Fruit fly (Drosophila melanogaster): ENCODE measurements around the gene LeuRS-m.

The LeuRS-m gene

DNA sequence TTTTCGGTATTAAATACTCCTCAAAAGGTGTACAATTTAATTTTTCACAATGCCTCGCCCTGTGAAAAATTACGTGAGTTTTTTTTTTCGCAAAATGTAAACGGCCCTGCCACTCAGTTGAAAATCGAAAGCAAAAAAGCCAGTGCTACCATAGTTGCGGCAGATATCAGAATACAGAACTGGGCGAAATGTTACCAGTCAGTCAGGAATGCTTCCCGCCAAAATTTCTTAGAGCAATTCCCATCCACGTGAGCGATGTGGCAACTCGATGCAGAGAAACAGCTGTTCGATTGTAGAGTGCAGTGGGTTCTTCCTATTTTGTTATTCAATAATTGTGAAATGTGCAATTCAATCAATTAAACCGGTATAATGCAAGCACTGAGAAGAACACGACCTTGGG, at the start of gene LeuRS-m, which contains the start of gene Dhc64C:
TSS of gene LeuRS-m (plus strand) at position 270 of the 400 bp plus-strand sequence.
TSS of gene Dhc64C (minus strand) at position 104 of the 400 bp plus-strand sequence.
- TF ChIP-seq h (optimal IDR thresholded peaks at IDR 0.05) (no peak), insv (optimal IDR thresholded peaks at IDR 0.05) (no peak), psq (optimal IDR thresholded peaks at IDR 0.05) (no peak), Sin3A (optimal IDR thresholded peaks at IDR 0.05) (no peak), ttk (optimal IDR thresholded peaks at IDR 0.05) (no peak), Myc (optimal IDR thresholded peaks at IDR 0.05) (no peak)

DNA sequence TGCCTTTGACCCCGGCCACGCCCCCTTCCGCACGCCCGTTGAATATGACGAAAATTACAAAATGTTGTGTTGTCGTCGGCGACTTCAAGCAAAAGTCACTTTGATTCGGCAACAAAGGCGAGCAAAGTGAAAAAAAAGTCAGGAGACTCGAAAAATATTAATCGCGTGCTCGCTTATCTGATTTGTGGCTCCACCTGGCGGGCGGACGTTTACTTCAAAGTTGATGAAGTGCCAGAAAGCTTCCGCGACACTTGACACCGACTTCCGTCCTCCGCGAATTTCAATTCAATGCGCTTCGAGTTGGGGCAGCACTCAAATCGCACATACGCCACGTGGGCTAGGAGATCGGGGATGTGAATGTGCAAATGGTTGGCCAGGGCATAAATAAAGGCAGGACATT, 49.2 kb upstream of the LeuRS-m start:
- TF ChIP-seq h (optimal IDR thresholded peaks at IDR 0.05) = no peak
- TF ChIP-seq psq (optimal IDR thresholded peaks at IDR 0.05) = no peak
- TF ChIP-seq Sin3A (optimal IDR thresholded peaks at IDR 0.05) = no peak
- TF ChIP-seq ttk (optimal IDR thresholded peaks at IDR 0.05) = no peak
- TF ChIP-seq Myc (optimal IDR thresholded peaks at IDR 0.05) = no peak
- no peak for TF ChIP-seq insv (optimal IDR thresholded peaks at IDR 0.05)

DNA sequence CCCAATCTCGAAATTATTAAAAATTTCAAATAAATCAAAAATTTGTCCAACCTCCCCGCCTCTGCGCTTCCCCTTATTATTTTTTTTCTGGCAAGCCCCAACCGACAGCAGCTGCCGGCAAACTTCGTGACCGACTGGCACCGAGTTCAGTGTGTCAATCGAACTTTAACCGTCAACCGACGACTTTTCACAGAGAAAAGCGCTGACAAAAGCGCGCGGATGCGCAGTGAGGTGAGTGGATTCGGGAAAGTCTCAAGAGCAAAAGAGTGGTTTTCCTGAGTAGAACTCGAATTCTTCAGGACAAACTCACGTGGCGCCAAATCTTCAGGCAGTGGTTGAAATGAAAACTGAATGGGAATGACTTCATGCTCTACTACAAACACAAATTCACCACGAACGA, 25.0 kb upstream of the LeuRS-m start:
- no peak for TF ChIP-seq ttk (optimal IDR thresholded peaks at IDR 0.05)
- TF ChIP-seq psq (optimal IDR thresholded peaks at IDR 0.05) = no peak
- TF ChIP-seq Sin3A (optimal IDR thresholded peaks at IDR 0.05) = no peak
- no peak for TF ChIP-seq Myc (optimal IDR thresholded peaks at IDR 0.05)
- no peak for TF ChIP-seq h (optimal IDR thresholded peaks at IDR 0.05)
- no peak for TF ChIP-seq insv (optimal IDR thresholded peaks at IDR 0.05)

DNA sequence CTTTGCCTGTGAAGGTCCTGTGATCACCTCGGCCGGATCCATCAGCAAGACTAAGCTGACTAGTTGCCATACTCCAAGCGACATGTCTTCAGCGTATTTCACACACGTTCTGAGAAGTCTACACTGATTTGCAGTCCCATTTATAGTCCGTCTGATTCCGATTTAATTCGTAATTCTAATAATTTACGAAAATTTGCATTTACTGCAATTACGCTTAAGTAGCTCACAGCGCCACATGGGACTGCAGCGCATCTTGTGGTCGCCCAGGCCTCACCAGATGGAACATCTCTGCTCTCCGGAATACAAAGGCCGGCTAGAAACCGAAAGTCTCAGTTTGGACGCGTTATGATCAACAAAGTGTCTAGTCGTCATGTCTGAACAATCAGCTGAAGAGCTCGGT, 20.5 kb upstream of the LeuRS-m start, which contains the start of gene CG7509:
TSS of gene CG7509 (minus strand) at position 101 of the 400 bp plus-strand sequence.
- TF ChIP-seq Myc (optimal IDR thresholded peaks at IDR 0.05) = no peak
- no peak for TF ChIP-seq insv (optimal IDR thresholded peaks at IDR 0.05)
- TF ChIP-seq psq (optimal IDR thresholded peaks at IDR 0.05) = no peak
- no peak for TF ChIP-seq Sin3A (optimal IDR thresholded peaks at IDR 0.05)
- TF ChIP-seq ttk (optimal IDR thresholded peaks at IDR 0.05) = no peak
- no peak for TF ChIP-seq h (optimal IDR thresholded peaks at IDR 0.05)

DNA sequence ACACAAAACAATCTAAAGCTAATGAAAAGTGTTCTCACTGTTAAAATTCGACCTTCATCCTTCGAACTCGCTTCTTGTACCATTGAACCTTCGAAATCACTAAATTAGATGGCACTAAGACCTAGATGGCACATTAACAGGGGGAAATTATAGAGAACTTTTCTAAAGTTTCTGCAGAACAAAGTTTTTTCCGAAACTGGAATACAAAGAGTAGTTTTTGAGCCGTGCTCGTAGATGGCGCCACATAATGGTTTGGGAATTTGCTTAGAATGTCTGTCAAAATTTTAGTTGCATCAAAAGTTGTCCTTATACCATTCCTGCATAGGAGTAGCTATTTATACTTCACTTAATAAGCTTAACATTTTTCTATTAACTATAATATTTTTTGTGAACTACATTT, 19.9 kb upstream of the LeuRS-m start:
- TF ChIP-seq h (optimal IDR thresholded peaks at IDR 0.05) (no peak), ttk (optimal IDR thresholded peaks at IDR 0.05) (no peak)

DNA sequence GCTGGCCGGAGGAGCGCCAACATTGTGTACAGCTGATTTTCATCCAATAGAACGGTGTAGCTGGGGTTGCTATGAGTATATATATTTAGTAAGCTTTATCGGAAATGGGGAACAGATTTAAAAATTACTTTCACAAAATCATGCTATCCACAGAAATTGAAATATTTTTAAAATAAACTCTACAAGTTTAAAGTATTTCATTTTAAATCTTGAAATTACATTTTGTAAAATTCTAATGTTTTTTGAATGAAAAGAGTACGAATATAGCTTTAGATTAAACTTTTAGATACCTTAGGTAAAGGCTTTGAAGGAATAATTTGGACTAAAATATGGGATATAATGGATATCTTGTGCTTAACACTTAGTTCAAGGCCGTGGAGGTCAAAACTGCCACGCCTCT, 18.3 kb upstream of the LeuRS-m start, which contains the start of gene CG18808:
TSS of gene CG18808 (minus strand) at position 101 of the 400 bp plus-strand sequence.
- TF ChIP-seq ttk (optimal IDR thresholded peaks at IDR 0.05) (no peak), Myc (optimal IDR thresholded peaks at IDR 0.05) (no peak), insv (optimal IDR thresholded peaks at IDR 0.05) (no peak), Sin3A (optimal IDR thresholded peaks at IDR 0.05) (no peak), psq (optimal IDR thresholded peaks at IDR 0.05) (no peak), h (optimal IDR thresholded peaks at IDR 0.05) (no peak)

DNA sequence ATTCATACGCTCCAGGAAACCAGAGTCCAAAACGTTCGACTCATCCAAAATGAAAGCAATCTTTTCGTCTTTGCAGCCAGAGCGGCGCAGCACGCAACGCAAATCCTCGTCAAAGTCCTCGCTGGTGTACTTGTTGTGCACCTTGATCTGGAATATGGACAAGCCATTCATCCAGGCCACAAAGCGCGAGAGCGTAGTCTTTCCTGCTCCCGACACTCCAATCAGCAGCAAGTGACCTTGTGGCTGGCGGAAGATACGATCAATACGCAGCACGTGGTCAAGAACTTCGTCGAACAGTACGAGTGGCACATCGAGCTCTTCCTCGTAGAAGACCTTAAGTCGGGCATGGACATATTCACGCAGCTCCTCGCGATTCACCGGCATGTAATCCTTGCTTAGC, 11.5 kb upstream of the LeuRS-m start:
- TF ChIP-seq Sin3A (optimal IDR thresholded peaks at IDR 0.05) (no peak), h (optimal IDR thresholded peaks at IDR 0.05) (no peak)

DNA sequence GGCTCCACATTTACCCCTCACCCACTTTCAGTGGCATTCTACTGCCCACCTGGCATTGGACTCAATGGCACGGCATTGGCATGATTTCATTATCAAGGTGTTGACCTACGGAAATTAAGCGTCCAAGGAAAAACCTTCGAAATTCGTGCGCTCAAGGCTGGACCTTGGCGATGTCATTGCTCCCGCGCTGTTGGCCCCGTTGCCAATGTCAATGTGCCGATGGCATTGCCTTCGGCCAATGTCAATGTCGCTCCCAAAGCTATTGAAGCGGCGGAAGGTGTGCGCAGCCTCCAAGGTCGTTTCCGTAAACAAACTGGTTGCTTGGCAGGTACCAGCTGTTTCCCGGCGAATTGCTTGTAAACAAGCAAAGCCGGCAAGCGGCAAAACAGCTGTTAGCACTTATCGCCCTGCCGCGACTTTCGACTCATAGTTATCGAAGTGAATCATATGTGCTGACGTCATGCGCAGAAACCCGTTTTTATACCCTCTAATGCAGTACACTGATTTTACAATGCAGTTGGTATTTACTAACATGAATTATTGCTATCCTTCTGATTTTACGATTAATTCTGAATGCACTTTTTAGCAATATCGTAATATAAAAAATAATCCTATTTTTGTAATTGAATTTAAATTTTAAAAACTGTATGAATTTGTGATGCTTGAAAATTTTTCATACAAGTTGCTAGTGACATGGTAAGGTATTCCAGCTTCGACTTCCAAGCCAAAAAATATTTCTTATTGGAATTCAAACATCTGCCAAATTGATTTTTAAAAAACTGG, 1.1 kb upstream of the LeuRS-m start:
- TF ChIP-seq insv (optimal IDR thresholded peaks at IDR 0.05) (no peak), Sin3A (optimal IDR thresholded peaks at IDR 0.05) (no peak), ttk (optimal IDR thresholded peaks at IDR 0.05) (no peak), h (optimal IDR thresholded peaks at IDR 0.05) (no peak), psq (optimal IDR thresholded peaks at IDR 0.05) (no peak), Myc (optimal IDR thresholded peaks at IDR 0.05) (no peak)

DNA sequence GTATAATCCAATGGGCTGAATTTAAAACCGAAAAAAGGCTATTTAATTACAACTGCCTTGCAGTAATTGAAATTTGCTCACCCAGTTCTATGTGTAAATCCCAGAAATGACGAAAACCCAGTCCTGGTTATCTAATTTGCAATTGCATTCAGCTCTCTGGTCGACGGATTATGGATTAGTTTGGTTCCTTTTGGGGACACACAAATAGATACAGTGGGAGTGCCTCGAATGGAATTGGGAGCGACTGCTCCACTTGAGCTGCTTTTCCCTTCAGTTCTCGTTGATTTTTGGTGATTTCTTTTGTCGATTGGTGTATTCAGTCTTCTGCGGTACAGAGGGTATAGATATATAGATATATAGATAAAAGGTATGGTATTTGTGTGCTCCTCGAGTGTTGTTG, 7.8 kb downstream of the LeuRS-m start, which contains the start of gene CG13708:
TSS of gene CG13708 (minus strand) at position 101 of the 400 bp plus-strand sequence.
- TF ChIP-seq ttk (optimal IDR thresholded peaks at IDR 0.05) (no peak), Myc (optimal IDR thresholded peaks at IDR 0.05) (no peak), psq (optimal IDR thresholded peaks at IDR 0.05) (no peak), insv (optimal IDR thresholded peaks at IDR 0.05) (no peak), Sin3A (optimal IDR thresholded peaks at IDR 0.05) (no peak), h (optimal IDR thresholded peaks at IDR 0.05) (no peak)

DNA sequence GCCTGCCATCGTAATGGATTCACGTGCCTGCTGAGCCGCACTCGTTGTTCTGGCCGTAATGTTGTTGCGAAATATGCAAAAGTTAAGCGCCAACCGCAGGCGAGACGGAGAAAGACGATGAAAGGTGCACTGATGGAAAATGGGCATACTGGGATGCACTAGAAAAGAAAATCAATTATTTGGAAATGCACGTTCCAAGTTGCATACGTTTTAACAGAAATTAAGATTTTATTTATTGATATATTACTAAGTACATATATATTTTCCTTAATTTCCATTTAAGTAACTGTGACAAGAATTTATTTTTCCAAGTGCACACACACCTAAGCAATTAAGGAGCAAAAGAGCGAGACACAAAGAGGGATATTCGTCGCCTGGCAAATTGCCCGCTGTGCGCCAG, 9.4 kb downstream of the LeuRS-m start:
- no peak for TF ChIP-seq h (optimal IDR thresholded peaks at IDR 0.05)
- no peak for TF ChIP-seq Myc (optimal IDR thresholded peaks at IDR 0.05)
- TF ChIP-seq insv (optimal IDR thresholded peaks at IDR 0.05) = no peak
- no peak for TF ChIP-seq psq (optimal IDR thresholded peaks at IDR 0.05)
- no peak for TF ChIP-seq ttk (optimal IDR thresholded peaks at IDR 0.05)
- no peak for TF ChIP-seq Sin3A (optimal IDR thresholded peaks at IDR 0.05)

DNA sequence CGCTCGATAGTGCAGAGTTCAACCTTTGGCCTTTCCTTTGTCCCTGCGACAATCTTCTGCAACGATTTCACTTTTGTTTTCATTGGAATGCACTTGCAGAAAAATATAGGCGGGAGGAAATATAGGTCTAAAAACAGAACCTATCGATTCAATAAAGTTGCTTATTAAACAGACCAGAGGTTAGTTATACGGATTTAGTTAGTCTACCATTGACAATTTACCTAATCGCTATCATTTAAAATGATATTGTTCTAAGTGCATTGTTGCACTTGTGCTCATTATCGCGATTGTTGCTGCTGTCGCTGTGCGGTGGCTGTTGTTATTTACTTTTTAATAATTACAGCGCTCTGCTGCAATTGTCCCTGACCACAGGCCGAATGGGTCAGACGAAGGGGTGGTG, 10.7 kb downstream of the LeuRS-m start:
- TF ChIP-seq ttk (optimal IDR thresholded peaks at IDR 0.05) (no peak), Sin3A (optimal IDR thresholded peaks at IDR 0.05) (no peak), insv (optimal IDR thresholded peaks at IDR 0.05) (no peak), h (optimal IDR thresholded peaks at IDR 0.05) (no peak), Myc (optimal IDR thresholded peaks at IDR 0.05) (no peak), psq (optimal IDR thresholded peaks at IDR 0.05) (no peak)

DNA sequence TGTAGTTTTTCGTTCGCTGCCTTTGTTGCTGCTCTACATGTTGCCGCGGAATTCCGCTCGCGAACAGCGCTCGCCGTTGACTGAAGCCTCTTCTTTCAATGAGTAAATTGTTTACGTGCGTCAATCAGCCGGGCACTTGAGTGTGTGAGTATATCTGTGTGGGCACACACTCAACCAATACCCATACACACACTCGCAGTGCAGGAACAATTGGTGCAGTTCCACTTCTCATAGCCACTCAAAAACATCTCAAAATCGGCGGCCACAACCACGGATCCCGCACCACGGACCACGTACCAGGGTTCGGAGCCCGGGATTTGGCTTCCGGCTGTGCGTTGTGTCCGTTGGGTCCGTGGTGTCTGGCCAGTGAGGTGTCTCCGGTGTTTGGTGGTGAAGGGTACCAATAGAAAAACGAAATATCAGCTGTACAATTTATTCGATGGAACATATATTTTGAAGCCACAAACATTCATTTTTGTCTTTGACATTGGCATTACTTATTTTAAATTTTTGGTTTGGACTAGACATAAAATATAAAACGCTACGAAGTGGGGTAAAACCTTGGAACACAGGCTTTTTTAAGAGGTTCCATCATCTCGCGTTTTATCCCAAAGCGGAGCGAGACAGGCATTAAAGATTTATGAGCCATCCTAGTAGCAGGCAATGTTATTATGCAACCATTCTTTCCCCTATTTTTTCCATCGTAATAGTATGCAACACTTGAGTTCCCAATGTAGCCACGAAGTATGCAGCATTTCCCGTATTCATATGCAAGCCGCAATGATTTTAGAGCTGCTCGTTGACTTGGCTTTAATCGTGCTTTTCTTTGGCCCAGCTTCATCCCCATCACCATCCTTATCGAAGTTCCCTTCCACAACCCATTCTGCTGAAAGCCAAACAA, 14.6 kb downstream of the LeuRS-m start, which contains the start of gene CG13707:
TSS of gene CG13707 (minus strand) at position 70 of the 901 bp plus-strand sequence.
- TF ChIP-seq insv (optimal IDR thresholded peaks at IDR 0.05) (no peak), Myc (optimal IDR thresholded peaks at IDR 0.05) (no peak), h (optimal IDR thresholded peaks at IDR 0.05) (no peak), ttk (optimal IDR thresholded peaks at IDR 0.05) (no peak), Sin3A (optimal IDR thresholded peaks at IDR 0.05) (no peak), psq (optimal IDR thresholded peaks at IDR 0.05) (no peak)
